Fruit fly (Drosophila melanogaster): ENCODE measurements around the gene CG5112.

Gene CG5112

dm6 chr3R:25445546-25446400 lies 45.5 kb upstream of the CG5112 start (continued):
- peak; percentile 83 for TF ChIP-seq fd59A (GFP tag; optimal IDR thresholded peaks at IDR 0.05)
- peak; percentile 84 for TF ChIP-seq topi (GFP tag; optimal IDR thresholded peaks at IDR 0.05)
- TF ChIP-seq Hr38 (GFP tag; optimal IDR thresholded peaks at IDR 0.05) = no peak
- peak; percentile 63 for TF ChIP-seq CG6854 (GFP tag; optimal IDR thresholded peaks at IDR 0.05)
- TF ChIP-seq CG10631 (GFP tag; optimal IDR thresholded peaks at IDR 0.05) = peak; percentile 89
- TF ChIP-seq cyc (GFP tag; optimal IDR thresholded peaks at IDR 0.05) = peak; percentile 75
- peak; percentile 81 for TF ChIP-seq CG34406 (GFP tag; optimal IDR thresholded peaks at IDR 0.05)
- peak; percentile 77; the same call in 1 of the 2 replicates for TF ChIP-seq CG11294 (GFP tag; IDR thresholded peaks at IDR 0.05)
- TF ChIP-seq CG6163 (GFP tag; IDR thresholded peaks at IDR 0.05) = peak; percentile 91
- TF ChIP-seq svp (GFP tag) = peak; percentile 91
- TF ChIP-seq dsx (GFP tag; optimal IDR thresholded peaks at IDR 0.05; ENCODE audit: poor library complexity, severe bottlenecking) = peak; percentile 87
- peak; percentile 77 for TF ChIP-seq Sox102F (GFP tag; optimal IDR thresholded peaks at IDR 0.05)
- TF ChIP-seq CG11762 (GFP tag; optimal IDR thresholded peaks at IDR 0.05; ENCODE audit: insufficient read depth) = peak; percentile 90
- TF ChIP-seq Eip93F (GFP tag; optimal IDR thresholded peaks at IDR 0.05) = no peak
- peak; percentile 86 for TF ChIP-seq spab (GFP tag; optimal IDR thresholded peaks at IDR 0.05)
- TF ChIP-seq net (GFP tag; optimal IDR thresholded peaks at IDR 0.05) = peak; percentile 88
- TF ChIP-seq CG3032 (tag; optimal IDR thresholded peaks at IDR 0.05) = peak; percentile 84
- TF ChIP-seq Sox15 (GFP tag; optimal IDR thresholded peaks at IDR 0.05) = peak; percentile 82
- TF ChIP-seq CG8632 (GFP tag; optimal IDR thresholded peaks at IDR 0.05) = peak; percentile 82
- peak; percentile 91 for TF ChIP-seq eg (GFP tag; IDR thresholded peaks at IDR 0.05)
- TF ChIP-seq vri (GFP tag; optimal IDR thresholded peaks at IDR 0.05) = peak; percentile 36

- no peak for TF ChIP-seq cyc (GFP tag; optimal IDR thresholded peaks at IDR 0.05)
- no peak for TF ChIP-seq CG10669 (GFP tag; optimal IDR thresholded peaks at IDR 0.05)
- TF ChIP-seq Met (GFP tag; optimal IDR thresholded peaks at IDR 0.05) = no peak
- peak; percentile 3 for TF ChIP-seq pdm3 (GFP tag; optimal IDR thresholded peaks at IDR 0.05)
- no peak for TF ChIP-seq achi (GFP tag; optimal IDR thresholded peaks at IDR 0.05)
- no peak for TF ChIP-seq CG10631 (GFP tag; optimal IDR thresholded peaks at IDR 0.05)
- TF ChIP-seq acj6 (GFP tag; optimal IDR thresholded peaks at IDR 0.05) = no peak
- no peak for TF ChIP-seq net (GFP tag; optimal IDR thresholded peaks at IDR 0.05)
- TF ChIP-seq CG32006 (GFP tag; optimal IDR thresholded peaks at IDR 0.05) = peak; percentile 19
- no peak for TF ChIP-seq salr (GFP tag; optimal IDR thresholded peaks at IDR 0.05)
- TF ChIP-seq Hr4 (GFP tag; optimal IDR thresholded peaks at IDR 0.05) = peak; percentile 2
- TF ChIP-seq Blimp-1 (GFP tag; optimal IDR thresholded peaks at IDR 0.05) = peak; percentile 58
- peak; percentile 41 for TF ChIP-seq svp (GFP tag)
- TF ChIP-seq CG11762 (GFP tag; optimal IDR thresholded peaks at IDR 0.05; ENCODE audit: insufficient read depth) = no peak
- no peak for TF ChIP-seq dac (GFP tag; optimal IDR thresholded peaks at IDR 0.05)
- peak; percentile 24 for TF ChIP-seq fkh (GFP tag; optimal IDR thresholded peaks at IDR 0.05)
- no peak for TF ChIP-seq dsx (GFP tag; optimal IDR thresholded peaks at IDR 0.05; ENCODE audit: poor library complexity, severe bottlenecking)
Observed at dm6 chr3R:25446482-25447300, 44.6 kb upstream of the CG5112 start.

- TF ChIP-seq CG8632 (GFP tag; optimal IDR thresholded peaks at IDR 0.05) = no peak
- no peak for TF ChIP-seq CG3032 (tag; optimal IDR thresholded peaks at IDR 0.05)
- no peak for TF ChIP-seq esn (GFP tag; optimal IDR thresholded peaks at IDR 0.05)
- TF ChIP-seq Smox (GFP tag; optimal IDR thresholded peaks at IDR 0.05) = no peak
- TF ChIP-seq Sox14 (GFP tag; optimal IDR thresholded peaks at IDR 0.05) = no peak
- TF ChIP-seq CG32006 (GFP tag; optimal IDR thresholded peaks at IDR 0.05) = no peak
- no peak for TF ChIP-seq Eip93F (GFP tag; optimal IDR thresholded peaks at IDR 0.05)
- no peak for TF ChIP-seq Sox15 (GFP tag; optimal IDR thresholded peaks at IDR 0.05)
- no peak for TF ChIP-seq acj6 (GFP tag; optimal IDR thresholded peaks at IDR 0.05)
- no peak for TF ChIP-seq CG10631 (GFP tag; optimal IDR thresholded peaks at IDR 0.05)
- no peak for TF ChIP-seq topi (GFP tag; optimal IDR thresholded peaks at IDR 0.05)
- no peak for TF ChIP-seq CG11294 (GFP tag; IDR thresholded peaks at IDR 0.05)
Observed at dm6 chr3R:25447451-25447850, 43.8 kb upstream of the CG5112 start.

Data from whole organism, prepupa.